Fruit fly (Drosophila melanogaster): ENCODE measurements around the gene Ir21a.

DNA sequence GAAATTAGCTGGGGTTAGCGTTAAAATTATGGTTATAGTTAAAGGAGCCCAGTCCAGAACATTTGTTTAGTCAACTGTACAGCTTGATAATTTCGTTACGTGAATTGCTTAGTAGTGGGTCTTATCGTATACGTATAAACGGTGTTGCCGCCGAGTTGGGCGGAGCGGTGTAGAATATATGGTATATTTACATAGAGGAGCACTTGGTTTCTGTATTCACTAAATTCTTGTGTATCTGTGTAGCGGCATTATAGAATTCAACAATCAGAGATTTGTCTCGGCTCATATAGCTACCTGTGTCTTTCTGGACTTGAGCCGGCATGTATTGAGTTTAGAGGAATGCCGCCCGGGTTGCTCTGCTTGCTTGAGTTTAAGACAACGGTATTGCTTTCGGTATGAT, 10.5 kb upstream of the Ir21a start:
- no peak for TF ChIP-seq pan (optimal IDR thresholded peaks at IDR 0.05)
- TF ChIP-seq usp (GFP tag; optimal IDR thresholded peaks at IDR 0.05) = no peak
- TF ChIP-seq EcR (GFP tag; optimal IDR thresholded peaks at IDR 0.05) = no peak

Data from whole organism.